Worm (Caenorhabditis elegans): Measurements from ENCODE around the gene Y57G7A.11.

Gene Y57G7A.11

ce11 chrII:1320412-1320811 lies 43.7 kb upstream of the Y57G7A.11 start (continued):
- peak; percentile 78 for TF ChIP-seq lir-3 (tag; optimal IDR thresholded peaks at IDR 0.05; ENCODE audit: poor library complexity)
- TF ChIP-seq ceh-63 (GFP tag; optimal IDR thresholded peaks at IDR 0.05): no peak
- peak; percentile 85 for TF ChIP-seq lin-39 (tag; optimal IDR thresholded peaks at IDR 0.05)
- TF ChIP-seq lin-14 (GFP tag; optimal IDR thresholded peaks at IDR 0.05): peak; percentile 96
- TF ChIP-seq C34B4.2 (tag; optimal IDR thresholded peaks at IDR 0.05): peak; percentile 44
- no peak for TF ChIP-seq nhr-76 (tag; optimal IDR thresholded peaks at IDR 0.05)
- TF ChIP-seq aha-1 (tag; optimal IDR thresholded peaks at IDR 0.05): peak; percentile 80
- TF ChIP-seq efl-3 (GFP tag; optimal IDR thresholded peaks at IDR 0.05): peak; percentile 67
- TF ChIP-seq tlp-1 (tag; optimal IDR thresholded peaks at IDR 0.05): no peak
- peak; percentile 86 for TF ChIP-seq sup-37 (GFP tag; optimal IDR thresholded peaks at IDR 0.05)
- TF ChIP-seq nhr-71 (tag; optimal IDR thresholded peaks at IDR 0.05): peak; percentile 98
- no peak for TF ChIP-seq ets-5 (GFP tag; IDR thresholded peaks at IDR 0.05)
- peak; percentile 68 for TF ChIP-seq mef-2 (tag; optimal IDR thresholded peaks at IDR 0.05)
- peak; percentile 96 for TF ChIP-seq swsn-7 (tag; optimal IDR thresholded peaks at IDR 0.05)
- TF ChIP-seq rnt-1 (tag; optimal IDR thresholded peaks at IDR 0.05): peak; percentile 98
- TF ChIP-seq isw-1 (GFP tag; IDR thresholded peaks at IDR 0.05): peak; percentile 94
- peak; percentile 97 for TF ChIP-seq nhr-47 (tag; optimal IDR thresholded peaks at IDR 0.05)
- peak; percentile 96 to 99 for TF ChIP-seq efl-1 (optimal IDR thresholded peaks at IDR 0.05)
- peak; percentile 99 to 100 for TF ChIP-seq efl-1 (GFP tag; optimal IDR thresholded peaks at IDR 0.05 in 1 of 2)
- TF ChIP-seq unc-98 (GFP tag; IDR thresholded peaks at IDR 0.05): peak; percentile 70; the same call in 1 of the 2 replicates
- TF ChIP-seq elt-2 (tag; optimal IDR thresholded peaks at IDR 0.05): peak; percentile 91
- TF ChIP-seq egl-27 (tag; optimal IDR thresholded peaks at IDR 0.05): no peak
- peak; percentile 89 for TF ChIP-seq fos-1 (tag; optimal IDR thresholded peaks at IDR 0.05)
- TF ChIP-seq zag-1 (tag; optimal IDR thresholded peaks at IDR 0.05): no peak
- peak; percentile 95 for TF ChIP-seq dsc-1 (tag; optimal IDR thresholded peaks at IDR 0.05)
- peak; percentile 75 for TF ChIP-seq sox-4 (tag; optimal IDR thresholded peaks at IDR 0.05)
- peak; percentile 75 for TF ChIP-seq ztf-4 (tag; optimal IDR thresholded peaks at IDR 0.05)
- peak; percentile 65 for TF ChIP-seq F16B12.6 (tag; optimal IDR thresholded peaks at IDR 0.05)
- peak; percentile 88 for TF ChIP-seq blmp-1 (tag; optimal IDR thresholded peaks at IDR 0.05)
- peak; percentile 98 to 99 (median 99) for TF ChIP-seq dpl-1 (GFP tag; optimal IDR thresholded peaks at IDR 0.05)
- TF ChIP-seq ceh-88 (GFP tag; IDR thresholded peaks at IDR 0.05): peak; percentile 84
- TF ChIP-seq nhr-28 (tag; optimal IDR thresholded peaks at IDR 0.05): no peak
- TF ChIP-seq C16A3.4 (tag; optimal IDR thresholded peaks at IDR 0.05): peak; percentile 98
- TF ChIP-seq fkh-8 (tag; optimal IDR thresholded peaks at IDR 0.05): peak; percentile 98
- TF ChIP-seq C04F5.9 (tag; optimal IDR thresholded peaks at IDR 0.05): peak; percentile 84
- TF ChIP-seq ama-1 (optimal IDR thresholded peaks at IDR 0.05): peak; percentile 72
- TF ChIP-seq irx-1 (tag; optimal IDR thresholded peaks at IDR 0.05): peak; percentile 88
- peak; percentile 95 to 97 for TF ChIP-seq lsy-2 (tag; optimal IDR thresholded peaks at IDR 0.05)
- TF ChIP-seq hlh-17 (GFP tag; optimal IDR thresholded peaks at IDR 0.05; ENCODE audit: borderline replicate concordance): no peak
- TF ChIP-seq unc-62 (GFP tag; optimal IDR thresholded peaks at IDR 0.05): no peak
- peak; percentile 82 for TF ChIP-seq egl-13 (tag; optimal IDR thresholded peaks at IDR 0.05)
- TF ChIP-seq sptf-1 (tag; optimal IDR thresholded peaks at IDR 0.05): no peak
- TF ChIP-seq grh-1 (GFP tag; IDR thresholded peaks at IDR 0.05): peak; percentile 97
- peak; percentile 96 for TF ChIP-seq xbp-1 (tag; optimal IDR thresholded peaks at IDR 0.05)
- peak; percentile 87 to 96 (median 96) for TF ChIP-seq elt-3 (tag; optimal IDR thresholded peaks at IDR 0.05)
- no peak for TF ChIP-seq fkh-4 (tag; optimal IDR thresholded peaks at IDR 0.05; ENCODE audit: borderline replicate concordance)
- no peak for TF ChIP-seq hlh-4 (tag; optimal IDR thresholded peaks at IDR 0.05)
- peak; percentile 93 for TF ChIP-seq unc-86 (tag; optimal IDR thresholded peaks at IDR 0.05)
- TF ChIP-seq snpc-4 (tag; optimal IDR thresholded peaks at IDR 0.05): peak; percentile 80
- TF ChIP-seq nhr-12 (tag; optimal IDR thresholded peaks at IDR 0.05): no peak
- TF ChIP-seq nhr-11 (tag; optimal IDR thresholded peaks at IDR 0.05): peak; percentile 79
- TF ChIP-seq ceh-90 (tag; optimal IDR thresholded peaks at IDR 0.05): no peak
- TF ChIP-seq ces-1 (GFP tag; optimal IDR thresholded peaks at IDR 0.05): no peak
- peak; percentile 96 for TF ChIP-seq nhr-20 (tag; optimal IDR thresholded peaks at IDR 0.05)

Data from whole organism, L1 larva.